Worm (Caenorhabditis elegans): ENCODE results near the gene rpl-7A.
"Not testable (repeated sequence)": the region's sequence is repeated elsewhere in the genome, so short reads cannot be mapped to it uniquely, and the experiment has no call there.

ce11 chrIV:4348146-4348545, 42.2 kb downstream of the rpl-7A start, which contains the start of gene W03B1.5:
- not testable (repeated sequence) for TF ChIP-seq nhr-12, aly-2, ztf-11 (tag; optimal IDR thresholded peaks at IDR 0.05)

Data from whole organism, L1 larva.